Worm (Caenorhabditis elegans): Measurements from ENCODE around the gene mbr-1.

DNA sequence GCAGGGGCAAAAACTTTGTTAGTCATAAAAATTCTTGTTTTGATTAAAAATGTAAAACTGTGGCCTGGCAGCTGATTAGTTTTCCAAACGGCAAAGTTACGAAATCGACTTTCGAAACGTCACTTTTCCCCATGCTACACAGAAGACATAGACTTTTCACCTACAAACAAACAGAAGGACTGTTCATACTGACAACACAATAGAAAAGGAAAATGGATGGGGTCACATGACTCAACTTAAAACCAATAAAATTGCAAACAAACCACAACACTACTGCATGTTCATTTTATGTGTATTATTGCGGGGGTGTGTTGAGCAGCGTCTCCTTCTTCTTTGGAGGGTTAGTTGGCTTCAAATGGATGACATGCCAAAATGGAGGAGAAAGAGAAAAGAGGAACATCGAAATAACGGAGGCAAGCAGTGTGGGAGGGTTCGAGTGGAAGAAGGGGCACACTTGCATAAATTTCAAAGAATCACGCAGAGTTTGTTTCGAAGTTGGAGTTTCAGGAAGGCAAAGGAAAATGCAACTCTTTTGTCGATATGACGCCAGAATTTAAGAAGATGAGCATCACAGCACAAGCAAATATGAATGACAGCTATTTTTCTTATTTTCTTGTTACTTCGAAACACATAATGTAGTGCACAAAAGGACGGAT, 43.6 kb downstream of the mbr-1 start:
- TF ChIP-seq ets-7 (tag; optimal IDR thresholded peaks at IDR 0.05) (no peak), ama-1 (optimal IDR thresholded peaks at IDR 0.05) (no peak), sea-1 (GFP tag; conservative IDR thresholded peaks at IDR 0.05) (no peak), flt-1 (GFP tag; IDR thresholded peaks at IDR 0.05) (no peak), F13C5.2 (tag; optimal IDR thresholded peaks at IDR 0.05) (no peak), hmg-4 (GFP tag; optimal IDR thresholded peaks at IDR 0.05) (no peak)
